Worm (Caenorhabditis elegans): Measurements from ENCODE around the gene oac-15.

Gene oac-15

DNA sequence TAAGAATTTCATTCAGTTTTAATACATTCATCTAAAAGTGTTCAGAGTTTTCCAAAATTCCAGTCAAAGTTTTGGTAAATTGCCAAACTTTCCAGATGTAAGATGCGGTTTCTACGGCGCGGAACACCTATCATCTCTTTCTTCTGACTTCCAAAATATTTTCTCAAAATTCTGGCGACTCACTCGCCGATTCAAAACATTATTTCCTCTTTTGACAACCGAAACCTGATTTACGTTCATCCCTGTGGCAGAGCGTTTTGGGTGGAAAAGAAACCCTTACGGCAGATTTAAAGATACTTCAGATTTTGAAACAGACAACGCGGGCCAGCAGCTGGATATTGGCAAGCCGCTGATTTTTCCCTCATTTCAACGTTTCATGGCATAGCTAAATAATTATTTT lies 11.7 kb downstream of the oac-15 start, which contains the start of gene F11A5.5 (continued):
- no peak for TF ChIP-seq cebp-2 (GFP tag; IDR thresholded peaks at IDR 0.05)
- TF ChIP-seq hlh-26 (GFP tag; conservative IDR thresholded peaks at IDR 0.05), result no peak

DNA sequence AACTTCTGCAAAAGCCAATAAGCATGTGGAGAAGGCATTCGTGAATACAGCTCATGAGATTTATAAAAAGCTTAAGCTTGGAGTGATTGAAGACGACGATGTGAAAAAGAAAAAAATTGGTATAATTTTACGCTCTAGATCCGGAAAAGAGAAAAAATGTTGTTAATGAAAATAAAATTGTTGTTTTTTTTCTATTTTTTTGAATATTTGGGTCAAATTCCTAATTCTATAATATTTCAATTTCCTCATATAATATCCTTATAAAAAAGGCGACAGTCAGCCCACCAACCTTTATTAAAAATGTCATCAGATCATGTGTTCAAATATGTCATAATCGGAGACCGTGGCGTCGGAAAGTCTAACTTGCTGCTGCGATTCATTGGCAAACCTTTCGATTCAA lies 14.4 kb downstream of the oac-15 start, which contains the start of gene rabr-3:
Gene rabr-3, plus strand, starts transcription at position 301 of the 400 bp plus-strand sequence.
- TF ChIP-seq madf-6 (GFP tag; IDR thresholded peaks at IDR 0.05), result no peak
- TF ChIP-seq B0336.3 (GFP tag; IDR thresholded peaks at IDR 0.05), result no peak
- no peak for TF ChIP-seq F33H1.4 (GFP tag; IDR thresholded peaks at IDR 0.05)
- no peak for TF ChIP-seq fkh-3 (tag; optimal IDR thresholded peaks at IDR 0.05)
- TF ChIP-seq efl-1 (GFP tag; optimal IDR thresholded peaks at IDR 0.05), result no peak
- no peak for TF ChIP-seq athp-1 (tag; optimal IDR thresholded peaks at IDR 0.05)
- no peak for TF ChIP-seq rec-8 (tag; optimal IDR thresholded peaks at IDR 0.05)
- TF ChIP-seq madf-10 (tag; optimal IDR thresholded peaks at IDR 0.05), result no peak
- no peak for TF ChIP-seq ceh-100 (GFP tag; IDR thresholded peaks at IDR 0.05)
- TF ChIP-seq ztf-6 (GFP tag; IDR thresholded peaks at IDR 0.05), result no peak
- TF ChIP-seq B0261.1 (tag; optimal IDR thresholded peaks at IDR 0.05), result no peak
- TF ChIP-seq somi-1 (GFP tag; optimal IDR thresholded peaks at IDR 0.05), result no peak
- no peak for TF ChIP-seq lsl-1 (GFP tag; optimal IDR thresholded peaks at IDR 0.05)
- TF ChIP-seq repo-1 (tag; optimal IDR thresholded peaks at IDR 0.05), result no peak
- TF ChIP-seq nhr-27 (tag; optimal IDR thresholded peaks at IDR 0.05), result no peak

DNA sequence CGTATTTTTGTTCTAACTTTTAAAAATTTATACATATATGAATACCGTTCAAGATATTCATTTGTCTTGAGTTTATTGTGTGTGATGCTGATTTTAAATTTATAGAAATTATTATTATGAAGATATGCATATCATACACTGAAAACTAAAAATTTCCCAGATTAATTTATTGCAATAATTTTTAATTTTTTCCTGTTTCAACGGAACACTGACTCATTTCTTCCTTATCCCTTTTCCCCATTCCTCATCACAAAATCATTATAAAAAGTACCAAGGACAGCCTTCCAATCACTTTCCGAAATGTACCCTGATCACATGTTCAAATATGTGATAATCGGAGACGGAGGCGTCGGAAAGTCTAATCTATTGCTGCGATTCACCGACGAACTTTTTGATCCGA lies 15.1 kb downstream of the oac-15 start, which contains the start of gene rabr-4:
Gene rabr-4, plus strand, starts transcription at position 301 of the 400 bp plus-strand sequence.
- TF ChIP-seq zfh-2 (GFP tag; conservative IDR thresholded peaks at IDR 0.05) (no peak), hlh-26 (GFP tag; conservative IDR thresholded peaks at IDR 0.05) (no peak), ccch-3 (GFP tag; optimal IDR thresholded peaks at IDR 0.05) (no peak), xnd-1 (tag; optimal IDR thresholded peaks at IDR 0.05) (no peak), attf-5 (GFP tag; optimal IDR thresholded peaks at IDR 0.05) (no peak), rpc-1 (optimal IDR thresholded peaks at IDR 0.05) (no peak), rpc-1 (tag; optimal IDR thresholded peaks at IDR 0.05) (no peak), lsl-1 (GFP tag; optimal IDR thresholded peaks at IDR 0.05) (no peak), Y53F4B.3 (GFP tag; IDR thresholded peaks at IDR 0.05) (no peak), nhr-120 (GFP tag; IDR thresholded peaks at IDR 0.05) (no peak), him-1 (tag; optimal IDR thresholded peaks at IDR 0.05) (no peak), nhr-80 (tag; optimal IDR thresholded peaks at IDR 0.05) (no peak), aptf-3 (GFP tag; IDR thresholded peaks at IDR 0.05) (no peak), F39B2.1 (GFP tag; IDR thresholded peaks at IDR 0.05) (no peak), unc-62 (GFP tag; optimal IDR thresholded peaks at IDR 0.05) (no peak)

DNA sequence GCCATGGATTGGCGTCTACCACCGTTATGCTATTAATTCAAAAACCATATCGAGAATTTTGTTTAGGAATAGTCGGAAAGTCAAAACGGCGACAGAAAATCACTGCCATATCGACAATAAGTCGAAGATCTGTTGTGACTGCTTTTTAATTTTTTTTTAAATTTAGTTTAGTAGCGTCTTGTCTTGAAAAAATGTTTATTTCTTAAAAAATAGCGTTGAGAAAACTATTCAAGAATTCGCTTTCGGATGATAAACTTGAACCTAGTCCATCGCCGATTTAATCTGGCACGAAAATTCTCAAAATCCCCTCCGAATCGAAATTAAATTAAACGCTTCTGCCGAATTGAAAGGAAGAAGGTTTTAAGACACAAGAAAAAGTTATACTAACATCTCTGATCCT lies 17.6 kb downstream of the oac-15 start, which contains the start of gene srh-279:
Gene srh-279, plus strand, starts transcription at position 301 of the 400 bp plus-strand sequence.
- no peak for TF ChIP-seq lin-40 (tag; optimal IDR thresholded peaks at IDR 0.05)
- no peak for TF ChIP-seq rec-8 (tag; optimal IDR thresholded peaks at IDR 0.05)
- TF ChIP-seq hrde-1 (tag; optimal IDR thresholded peaks at IDR 0.05; ENCODE audit: borderline replicate concordance), result no peak
- no peak for TF ChIP-seq fkh-3 (tag; optimal IDR thresholded peaks at IDR 0.05)
- TF ChIP-seq xnd-1 (tag; optimal IDR thresholded peaks at IDR 0.05), result no peak
- no peak for TF ChIP-seq attf-6 (GFP tag; IDR thresholded peaks at IDR 0.05)
- TF ChIP-seq efl-1 (GFP tag; optimal IDR thresholded peaks at IDR 0.05), result no peak
- no peak for TF ChIP-seq snpc-1.3 (tag; optimal IDR thresholded peaks at IDR 0.05; ENCODE audit: insufficient read depth)
- no peak for TF ChIP-seq ets-4 (GFP tag; optimal IDR thresholded peaks at IDR 0.05)
